Worm (Caenorhabditis elegans) whole organism, midembryonic: ENCODE measurements around the gene fut-8.
A peak's percentile ranks its signal among the peaks of the same experiment; 100 is the strongest.

Source experiments
- T22C8.4 ChIP-seq: fragments of 200-800 bp; sonication (Bioruptor generic); IDR thresholded peaks from 2 replicates; pipeline ENCODE4 v1.3.6; 2022; ENCODE audit warnings: missing genetic modification characterization, missing compliant biosample characterization
- cog-1 ChIP-seq: sonication (generic microtip); optimal IDR thresholded peaks from 2 replicates; lab custom pipeline; 2016; ENCODE audit warnings: missing genetic modification characterization, missing compliant biosample characterization
- flt-1 ChIP-seq: fragments of 200-800 bp; sonication (Bioruptor generic); IDR thresholded peaks from 2 replicates; pipeline ENCODE4 v1.3.6; 2022; ENCODE audit warnings: missing genetic modification characterization, missing compliant biosample characterization
- klf-2 ChIP-seq: fragments of 200-800 bp; sonication (Bioruptor generic); conservative IDR thresholded peaks from 2 replicates; pipeline ENCODE4 v1.3.6; 2022; ENCODE audit warnings: missing genetic modification reagents, missing genetic modification characterization, missing compliant biosample characterization
- med-1 ChIP-seq: sonication (generic microtip); optimal IDR thresholded peaks from 2 replicates; lab custom pipeline; 2017; ENCODE audit warnings: missing genetic modification characterization, mild to moderate bottlenecking, missing compliant biosample characterization, antibody characterized with exemption, missing genetic modification reagents; ENCODE audit not compliant: insufficient read depth
- ref-1 ChIP-seq: fragments of 200-800 bp; sonication (Bioruptor generic); conservative IDR thresholded peaks from 2 replicates; pipeline ENCODE4 v1.3.6; 2022; ENCODE audit warnings: missing genetic modification reagents, missing genetic modification characterization, missing compliant biosample characterization
- tab-1 ChIP-seq: fragments of 200-800 bp; sonication (Bioruptor generic); IDR thresholded peaks from 2 replicates; pipeline ENCODE4 v1.3.6; 2022; ENCODE audit warnings: missing genetic modification characterization, missing compliant biosample characterization
- ztf-23 ChIP-seq: fragments of 200-800 bp; sonication (Bioruptor generic); IDR thresholded peaks from 2 replicates; pipeline ENCODE4 v1.3.6; 2022; ENCODE audit warnings: missing genetic modification reagents, missing genetic modification characterization, missing compliant biosample characterization
- ztf-29 ChIP-seq: fragments of 200-800 bp; sonication (Bioruptor generic); IDR thresholded peaks from 2 replicates; pipeline ENCODE4 v1.3.6; 2022; ENCODE audit warnings: missing genetic modification reagents, missing genetic modification characterization, missing compliant biosample characterization

Gene fut-8

ce11 chrV:5991490-5992069, 1.3 kb upstream of the fut-8 start:
- no peak for TF ChIP-seq flt-1 (GFP tag; lab: Robert Waterston, UW)
- peak; percentile 60 for TF ChIP-seq cog-1 (tag; lab: Kevin White, UChicago)
- TF ChIP-seq ztf-29 (GFP tag; lab: Robert Waterston, UW), result no peak
- no peak for TF ChIP-seq T22C8.4 (GFP tag; lab: Robert Waterston, UW)
- TF ChIP-seq ref-1, result no peak

- TF ChIP-seq ztf-29 (GFP tag; lab: Robert Waterston, UW), result no peak
Measured at ce11 chrV:5986755-5987154, 3.5 kb downstream of the fut-8 start, which contains the start of gene C10F3.7. Gene C10F3.7, minus strand, starts transcription at chrV:5986855.

ce11 chrV:5984244-5984643, 6.0 kb downstream of the fut-8 start:
- TF ChIP-seq flt-1 (GFP tag; lab: Robert Waterston, UW), result no peak
- TF ChIP-seq T22C8.4 (GFP tag; lab: Robert Waterston, UW), result no peak
- no peak for TF ChIP-seq tab-1 (GFP tag; lab: Robert Waterston, UW)
- no peak for TF ChIP-seq ztf-23 (GFP tag; lab: Robert Waterston, UW)
- no peak for TF ChIP-seq cog-1 (tag; lab: Kevin White, UChicago)
- no peak for TF ChIP-seq klf-2 (GFP tag; lab: Robert Waterston, UW)
- no peak for TF ChIP-seq med-1 (GFP tag; lab: Kevin White, UChicago)
- no peak for TF ChIP-seq ztf-29 (GFP tag; lab: Robert Waterston, UW)
- no peak for TF ChIP-seq ref-1

- TF ChIP-seq T22C8.4 (GFP tag; lab: Robert Waterston, UW), result no peak
- TF ChIP-seq tab-1 (GFP tag; lab: Robert Waterston, UW), result no peak
- no peak for TF ChIP-seq med-1 (GFP tag; lab: Kevin White, UChicago)
Measured at ce11 chrV:5983380-5983779, 6.9 kb downstream of the fut-8 start, which contains the start of gene dhs-16. Gene dhs-16, plus strand, starts transcription at chrV:5983745.

- TF ChIP-seq ref-1 (no peak), cog-1 (tag; lab: Kevin White, UChicago) (no peak), ztf-23 (GFP tag; lab: Robert Waterston, UW) (no peak), ztf-29 (GFP tag; lab: Robert Waterston, UW) (no peak)
Measured at ce11 chrV:5982722-5983121, 7.6 kb downstream of the fut-8 start.

- TF ChIP-seq klf-2 (GFP tag; lab: Robert Waterston, UW) (no peak), tab-1 (GFP tag; lab: Robert Waterston, UW) (no peak), ref-1 (no peak), flt-1 (GFP tag; lab: Robert Waterston, UW) (no peak), cog-1 (tag; lab: Kevin White, UChicago) (no peak), ztf-29 (GFP tag; lab: Robert Waterston, UW) (no peak), ztf-23 (GFP tag; lab: Robert Waterston, UW) (no peak), med-1 (GFP tag; lab: Kevin White, UChicago) (no peak)
Measured at ce11 chrV:5975724-5976123, 14.6 kb downstream of the fut-8 start, which contains the start of gene acy-2. Gene acy-2, plus strand, starts transcription at chrV:5976024.

ce11 chrV:5973713-5974112, 16.6 kb downstream of the fut-8 start:
- TF ChIP-seq ref-1 (no peak), T22C8.4 (GFP tag; lab: Robert Waterston, UW) (no peak), flt-1 (GFP tag; lab: Robert Waterston, UW) (no peak), klf-2 (GFP tag; lab: Robert Waterston, UW) (no peak), cog-1 (tag; lab: Kevin White, UChicago) (no peak), ztf-29 (GFP tag; lab: Robert Waterston, UW) (no peak), tab-1 (GFP tag; lab: Robert Waterston, UW) (no peak), ztf-23 (GFP tag; lab: Robert Waterston, UW) (no peak), med-1 (GFP tag; lab: Kevin White, UChicago) (no peak)

ce11 chrV:5972582-5972981, 17.7 kb downstream of the fut-8 start:
- no peak for TF ChIP-seq cog-1 (tag; lab: Kevin White, UChicago)
- no peak for TF ChIP-seq ztf-29 (GFP tag; lab: Robert Waterston, UW)
- TF ChIP-seq med-1 (GFP tag; lab: Kevin White, UChicago), result no peak
- no peak for TF ChIP-seq T22C8.4 (GFP tag; lab: Robert Waterston, UW)
- no peak for TF ChIP-seq tab-1 (GFP tag; lab: Robert Waterston, UW)
- TF ChIP-seq ztf-23 (GFP tag; lab: Robert Waterston, UW), result no peak
- no peak for TF ChIP-seq flt-1 (GFP tag; lab: Robert Waterston, UW)
- TF ChIP-seq klf-2 (GFP tag; lab: Robert Waterston, UW), result no peak
- no peak for TF ChIP-seq ref-1

- no peak for TF ChIP-seq med-1 (GFP tag; lab: Kevin White, UChicago)
- TF ChIP-seq cog-1 (tag; lab: Kevin White, UChicago), result no peak
Measured at ce11 chrV:5964658-5965178, 25.6 kb downstream of the fut-8 start.

ce11 chrV:5963696-5964095, 26.6 kb downstream of the fut-8 start, which contains the start of gene pcm-1:
Gene pcm-1, minus strand, starts transcription at chrV:5963882.
- no peak for TF ChIP-seq ref-1
- no peak for TF ChIP-seq cog-1 (tag; lab: Kevin White, UChicago)
- TF ChIP-seq ztf-23 (GFP tag; lab: Robert Waterston, UW), result no peak
- TF ChIP-seq klf-2 (GFP tag; lab: Robert Waterston, UW), result no peak
- TF ChIP-seq tab-1 (GFP tag; lab: Robert Waterston, UW), result no peak
- no peak for TF ChIP-seq ztf-29 (GFP tag; lab: Robert Waterston, UW)
- no peak for TF ChIP-seq flt-1 (GFP tag; lab: Robert Waterston, UW)
- no peak for TF ChIP-seq T22C8.4 (GFP tag; lab: Robert Waterston, UW)
- TF ChIP-seq med-1 (GFP tag; lab: Kevin White, UChicago), result no peak
